Worm (Caenorhabditis elegans) whole organism, L2 larva: Measurements from ENCODE around the gene EGAP2.1.
A peak's percentile ranks its signal among the peaks of the same experiment; 100 is the strongest.

ENCODE experiments used
- F13H6.1 ChIP-seq: sonication (generic microtip); optimal IDR thresholded peaks from 2 replicates; lab custom pipeline; 2016; ENCODE audit warnings: missing genetic modification characterization, missing compliant biosample characterization
- R02D3.7 ChIP-seq: fragments of 150-350 bp; optimal IDR thresholded peaks from 2 replicates; lab custom pipeline; 2014; ENCODE audit warnings: missing biosample characterization, missing genetic modification characterization
- alr-1 ChIP-seq: fragments of 150-350 bp; optimal IDR thresholded peaks from 2 replicates; lab custom pipeline; 2014; ENCODE audit warnings: missing biosample characterization, missing genetic modification characterization
- aly-2 ChIP-seq: fragments of 150-350 bp; optimal IDR thresholded peaks from 2 replicates; lab custom pipeline; 2014; ENCODE audit warnings: missing biosample characterization, missing genetic modification characterization
- blmp-1 ChIP-seq: sonication (generic microtip); optimal IDR thresholded peaks from 2 replicates; lab custom pipeline; 2017; ENCODE audit warnings: missing genetic modification characterization, mild to moderate bottlenecking, missing compliant biosample characterization, antibody characterized with exemption, moderate library complexity; ENCODE audit not compliant: insufficient read depth
- ceh-16 ChIP-seq: fragments of 150-350 bp; optimal IDR thresholded peaks from 2 replicates; lab custom pipeline; 2014; ENCODE audit warnings: missing biosample characterization, missing genetic modification characterization
- crh-2 ChIP-seq: sonication (generic microtip); optimal IDR thresholded peaks from 2 replicates; lab custom pipeline; 2017; ENCODE audit warnings: missing biosample characterization, missing genetic modification characterization
- egl-27 ChIP-seq: sonication (generic microtip); optimal IDR thresholded peaks from 3 replicates; lab custom pipeline; 2017; ENCODE audit warnings: missing biosample characterization, missing genetic modification reagents, missing genetic modification characterization
- elt-1 ChIP-seq: fragments of 150-350 bp; optimal IDR thresholded peaks from 2 replicates; lab custom pipeline; 2014; ENCODE audit warnings: missing biosample characterization, missing genetic modification characterization
- elt-3 ChIP-seq: sonication (generic microtip); optimal IDR thresholded peaks from 2 replicates; lab custom pipeline; 2017; ENCODE audit warnings: missing biosample characterization, missing genetic modification characterization
- fos-1 ChIP-seq: fragments of 150-350 bp; optimal IDR thresholded peaks from 2 replicates; lab custom pipeline; 2014; ENCODE audit warnings: missing biosample characterization, missing genetic modification characterization
- gmeb-1 ChIP-seq: fragments of 150-350 bp; optimal IDR thresholded peaks from 2 replicates; lab custom pipeline; 2014; ENCODE audit warnings: missing biosample characterization, missing genetic modification characterization
- lin-11 ChIP-seq: fragments of 150-350 bp; sonication (generic microtip); optimal IDR thresholded peaks from 2 replicates; lab custom pipeline; 2014; ENCODE audit warnings: missing biosample characterization, missing genetic modification characterization, inconsistent platforms, mixed read lengths
- lin-13 ChIP-seq: fragments of 150-350 bp; optimal IDR thresholded peaks from 2 replicates; lab custom pipeline; 2014; ENCODE audit warnings: missing biosample characterization, missing genetic modification reagents, missing genetic modification characterization
- lsy-2 ChIP-seq, 2 experiments: fragments of 150-350 bp in 1 of 2; sonication (generic microtip) in 1 of 2; optimal IDR thresholded peaks; 2 replicates each; lab custom pipeline; 2014 to 2017; ENCODE audit warnings: missing biosample characterization in 2 of 2, missing genetic modification characterization in 2 of 2
- mab-5 ChIP-seq: fragments of 150-350 bp; optimal IDR thresholded peaks from 2 replicates; lab custom pipeline; 2014; ENCODE audit warnings: missing biosample characterization, missing genetic modification characterization
- mdl-1 ChIP-seq, 2 experiments: fragments of 150-350 bp in 1 of 2; sonication (generic microtip) in 1 of 2; optimal IDR thresholded peaks; 2 replicates each; lab custom pipeline; 2017; ENCODE audit warnings: missing biosample characterization in 2 of 2, missing genetic modification characterization in 2 of 2
- nhr-10 ChIP-seq: sonication (generic microtip); optimal IDR thresholded peaks from 2 replicates; lab custom pipeline; 2017; ENCODE audit warnings: missing biosample characterization, missing genetic modification characterization
- nhr-11 ChIP-seq: fragments of 150-350 bp; optimal IDR thresholded peaks from 2 replicates; lab custom pipeline; 2014; ENCODE audit warnings: missing biosample characterization, missing genetic modification characterization
- nhr-12 ChIP-seq: fragments of 150-350 bp; optimal IDR thresholded peaks from 2 replicates; lab custom pipeline; 2014; ENCODE audit warnings: missing biosample characterization, missing genetic modification characterization
- nhr-129 ChIP-seq: fragments of 150-350 bp; optimal IDR thresholded peaks from 2 replicates; lab custom pipeline; 2014; ENCODE audit warnings: missing biosample characterization, missing genetic modification characterization
- nhr-21 ChIP-seq: fragments of 150-350 bp; optimal IDR thresholded peaks from 2 replicates; lab custom pipeline; 2014; ENCODE audit warnings: missing biosample characterization, missing genetic modification characterization
- nhr-237 ChIP-seq: fragments of 150-350 bp; optimal IDR thresholded peaks from 2 replicates; lab custom pipeline; 2014; ENCODE audit warnings: missing biosample characterization, missing genetic modification characterization
- nhr-25 ChIP-seq: fragments of 150-350 bp; sonication (generic microtip); optimal IDR thresholded peaks from 3 replicates; lab custom pipeline; 2014; ENCODE audit warnings: missing biosample characterization, missing genetic modification characterization
- nhr-6 ChIP-seq: fragments of 150-350 bp; optimal IDR thresholded peaks from 2 replicates; lab custom pipeline; 2014; ENCODE audit warnings: missing biosample characterization, missing genetic modification characterization
- nhr-77 ChIP-seq: fragments of 150-350 bp; optimal IDR thresholded peaks from 2 replicates; lab custom pipeline; 2014; ENCODE audit warnings: missing biosample characterization, missing genetic modification characterization
- peb-1 ChIP-seq: fragments of 150-350 bp; optimal IDR thresholded peaks from 2 replicates; lab custom pipeline; 2014; ENCODE audit warnings: missing biosample characterization, missing genetic modification characterization
- sem-4 ChIP-seq: fragments of 150-350 bp; optimal IDR thresholded peaks from 2 replicates; lab custom pipeline; 2014; ENCODE audit warnings: missing biosample characterization, missing genetic modification reagents, missing genetic modification characterization
- skn-1 ChIP-seq: sonication (generic microtip); optimal IDR thresholded peaks from 2 replicates; lab custom pipeline; 2017; ENCODE audit warnings: missing biosample characterization, missing genetic modification characterization
- sma-3 ChIP-seq: sonication (generic microtip); optimal IDR thresholded peaks from 2 replicates; lab custom pipeline; 2016; ENCODE audit warnings: missing genetic modification reagents, missing genetic modification characterization, missing compliant biosample characterization
- sma-9 ChIP-seq, 2 experiments: fragments of 150-350 bp in 1 of 2; sonication (generic microtip) in 1 of 2; optimal IDR thresholded peaks; 2 replicates each; lab custom pipeline; 2014 to 2016; ENCODE audit warnings: missing genetic modification characterization in 2 of 2, mild to moderate bottlenecking in 1 of 2, missing biosample characterization in 1 of 2, missing compliant biosample characterization in 1 of 2, missing genetic modification reagents in 1 of 2, moderate library complexity in 1 of 2
- unc-55 ChIP-seq: fragments of 150-350 bp; sonication (generic microtip); optimal IDR thresholded peaks from 3 replicates; lab custom pipeline; 2014; ENCODE audit warnings: missing biosample characterization, missing genetic modification reagents, missing genetic modification characterization
- unc-62 ChIP-seq: fragments of 150-350 bp; optimal IDR thresholded peaks from 2 replicates; lab custom pipeline; 2014; ENCODE audit warnings: missing biosample characterization, missing genetic modification reagents, missing genetic modification characterization
- ztf-1 ChIP-seq: fragments of 200-800 bp; sonication (Bioruptor generic); conservative IDR thresholded peaks from 2 replicates; pipeline ENCODE4 v1.3.6; 2022; ENCODE audit warnings: missing genetic modification characterization, missing compliant biosample characterization

EGAP2.1 gene

DNA sequence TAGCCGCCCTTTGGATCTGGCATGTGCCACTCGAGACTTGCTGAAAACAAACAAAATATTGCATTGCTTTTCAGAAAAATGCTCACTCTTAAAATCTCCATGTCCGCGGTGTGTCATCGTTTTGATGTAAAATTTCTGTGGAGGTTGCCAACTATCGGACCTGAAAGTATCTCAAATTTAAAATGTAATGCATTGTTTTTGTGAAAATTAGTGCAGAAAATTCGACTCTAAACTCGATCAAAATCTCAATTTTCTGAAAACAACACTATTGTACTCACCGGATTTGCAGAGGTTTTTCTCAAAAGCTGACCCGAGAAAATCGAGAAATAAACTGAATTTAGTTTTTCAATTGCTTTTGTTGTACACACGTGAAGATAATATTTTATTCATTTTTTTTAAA lies 10.3 kb downstream of the EGAP2.1 start, which contains the start of gene T16D1.1:
T16D1.1 (minus strand) TSS at position 101 of the 400 bp plus-strand sequence.
- no peak for TF ChIP-seq unc-62
- TF ChIP-seq aly-2 (tag; lab: Kevin White, UChicago): no peak
- no peak for TF ChIP-seq crh-2 (tag; lab: Kevin White, UChicago)
- TF ChIP-seq nhr-77: no peak
- TF ChIP-seq elt-1 (tag; lab: Kevin White, UChicago): no peak
- TF ChIP-seq blmp-1 (tag; lab: Kevin White, UChicago): no peak
- no peak for TF ChIP-seq nhr-237 (tag; lab: Kevin White, UChicago)
- TF ChIP-seq gmeb-1 (tag; lab: Kevin White, UChicago): no peak
- TF ChIP-seq sma-9 (GFP tag; optimal IDR thresholded peaks at IDR 0.05; lab: Kevin White, UChicago): no peak
- no peak for TF ChIP-seq sma-9 (tag; optimal IDR thresholded peaks at IDR 0.05; lab: Kevin White, UChicago)
- TF ChIP-seq nhr-6 (tag; lab: Kevin White, UChicago): no peak
- TF ChIP-seq alr-1: no peak
- TF ChIP-seq skn-1 (tag; lab: Kevin White, UChicago): no peak
- no peak for TF ChIP-seq ceh-16 (tag; lab: Kevin White, UChicago)
- TF ChIP-seq mab-5 (tag; lab: Kevin White, UChicago): no peak
- no peak for TF ChIP-seq mdl-1 (tag; optimal IDR thresholded peaks at IDR 0.05; lab: Kevin White, UChicago)

DNA sequence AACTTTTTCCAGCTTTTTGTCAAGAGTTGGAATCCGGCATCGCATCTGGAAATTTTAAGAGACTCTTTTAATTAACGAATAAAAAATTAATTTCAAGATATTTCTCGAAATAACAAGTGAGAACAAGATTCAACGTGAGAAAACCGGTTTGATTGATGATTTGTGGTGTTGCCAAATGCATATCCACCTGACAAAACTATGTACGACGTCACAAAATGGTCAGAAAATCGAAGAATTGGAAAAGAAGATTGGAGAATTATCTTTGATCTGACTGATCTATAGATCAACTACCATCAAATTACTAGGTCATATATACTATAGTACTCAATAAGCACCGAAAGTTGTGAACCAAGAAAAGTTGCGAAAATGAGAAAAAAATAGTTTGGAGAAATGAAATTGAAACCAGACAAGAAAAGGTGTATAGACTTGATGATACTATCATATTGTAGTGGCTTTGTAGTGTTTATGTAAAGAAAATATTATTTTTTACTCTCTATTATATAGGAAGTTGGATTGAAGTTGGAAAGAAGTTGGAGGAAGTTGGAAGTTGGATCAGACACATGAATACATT lies 15.7 kb downstream of the EGAP2.1 start, which contains the start of gene ptr-6:
ptr-6 (minus strand) TSS at position 47 of the 571 bp plus-strand sequence.
- TF ChIP-seq crh-2 (tag; lab: Kevin White, UChicago) (peak; percentile 0), egl-27 (tag; lab: Kevin White, UChicago) (no peak), nhr-25 (tag; lab: Kevin White, UChicago) (peak; percentile 61), elt-1 (tag; lab: Kevin White, UChicago) (no peak), lin-11 (tag; lab: Kevin White, UChicago) (no peak), skn-1 (tag; lab: Kevin White, UChicago) (no peak), elt-3 (tag; lab: Kevin White, UChicago) (no peak), nhr-129 (tag; lab: Kevin White, UChicago) (no peak), mab-5 (tag; lab: Kevin White, UChicago) (no peak), lsy-2 (tag; optimal IDR thresholded peaks at IDR 0.05; lab: Kevin White, UChicago) (no peak), nhr-12 (no peak), peb-1 (tag; lab: Kevin White, UChicago) (no peak), sem-4 (no peak), sma-3 (GFP tag; lab: Kevin White, UChicago) (peak; percentile 31), sma-9 (GFP tag; optimal IDR thresholded peaks at IDR 0.05; lab: Kevin White, UChicago) (peak; percentile 66), sma-9 (tag; optimal IDR thresholded peaks at IDR 0.05; lab: Kevin White, UChicago) (no peak), R02D3.7 (tag; lab: Kevin White, UChicago) (no peak), nhr-21 (tag; lab: Kevin White, UChicago) (peak; percentile 44)

DNA sequence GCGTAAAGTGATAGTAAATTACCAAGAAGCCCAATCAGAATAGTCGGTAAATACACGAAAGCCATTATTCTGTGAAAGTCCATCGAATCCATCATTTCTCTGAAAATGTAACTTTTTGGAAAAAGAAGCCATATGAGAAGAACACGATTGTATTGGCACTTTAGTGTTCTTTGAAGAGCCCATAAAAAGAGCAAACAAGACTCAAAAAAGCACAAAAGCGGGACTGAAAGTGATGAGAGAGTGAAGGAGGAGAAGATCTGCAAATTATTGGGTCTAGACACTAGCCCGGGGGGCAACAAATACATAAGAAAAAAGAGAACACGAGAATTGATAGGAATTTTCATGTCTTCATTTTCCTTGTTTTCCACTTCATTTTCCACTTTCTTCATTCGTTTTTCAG lies 24.2 kb downstream of the EGAP2.1 start, which contains the start of gene frpr-4:
frpr-4 (minus strand) TSS at position 101 of the 400 bp plus-strand sequence.
- TF ChIP-seq mdl-1 (tag; optimal IDR thresholded peaks at IDR 0.05; lab: Kevin White, UChicago) (no peak), ztf-1 (GFP tag; lab: Robert Waterston, UW) (no peak), nhr-10 (tag; lab: Kevin White, UChicago) (no peak), peb-1 (tag; lab: Kevin White, UChicago) (no peak), nhr-21 (tag; lab: Kevin White, UChicago) (no peak), unc-55 (GFP tag; lab: Kevin White, UChicago) (no peak), sem-4 (no peak), sma-3 (GFP tag; lab: Kevin White, UChicago) (no peak), gmeb-1 (tag; lab: Kevin White, UChicago) (no peak), nhr-129 (tag; lab: Kevin White, UChicago) (no peak), nhr-11 (tag; lab: Kevin White, UChicago) (no peak), F13H6.1 (tag; lab: Kevin White, UChicago) (no peak), aly-2 (tag; lab: Kevin White, UChicago) (no peak), lin-13 (no peak)

DNA sequence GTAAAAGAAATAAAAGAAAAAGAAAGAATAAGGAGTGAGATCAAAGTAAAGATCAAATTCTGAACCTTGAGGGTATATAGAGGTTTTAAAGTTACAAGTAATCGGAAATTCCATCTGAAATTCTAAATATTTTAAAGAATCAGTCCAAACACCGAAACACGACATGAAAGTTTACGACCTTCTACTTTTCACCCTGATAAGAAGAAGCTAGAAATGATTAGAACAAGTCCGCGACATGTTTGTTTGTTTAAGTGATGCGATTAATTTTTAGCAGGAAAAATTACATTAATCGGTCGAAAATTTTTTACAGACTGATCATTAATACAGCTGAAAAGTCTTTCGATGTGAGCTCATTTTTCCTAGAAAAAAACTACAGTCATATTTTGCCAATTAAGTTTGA lies 33.4 kb downstream of the EGAP2.1 start:
- peak; percentile 53 for TF ChIP-seq fos-1 (tag; lab: Kevin White, UChicago)
- no peak for TF ChIP-seq ceh-16 (tag; lab: Kevin White, UChicago)
